Fruit fly (Drosophila melanogaster) whole organism, embryonic: ENCODE results near the gene CG3764.

Experiments
- Adf1 ChIP-seq: fragments of 200-800 bp; sonication (Bioruptor generic); IDR thresholded peaks from 2 replicates; pipeline ENCODE4 v1.3.6; 2022; ENCODE audit warnings: missing biosample characterization, missing genetic modification characterization
- Bteb2 ChIP-seq: fragments of 200-800 bp; sonication (Bioruptor generic); optimal IDR thresholded peaks from 2 replicates; lab custom pipeline; 2016; ENCODE audit warnings: missing biosample characterization, missing genetic modification characterization
- CG10209 ChIP-seq: fragments of 200-800 bp; sonication (Bioruptor generic); optimal IDR thresholded peaks from 3 replicates; lab custom pipeline; 2017; ENCODE audit warnings: missing biosample characterization, mild to moderate bottlenecking, missing genetic modification characterization, missing genetic modification reagents
- CG10565 ChIP-seq: fragments of 200-800 bp; sonication (Bioruptor generic); optimal IDR thresholded peaks from 3 replicates; lab custom pipeline; 2016; ENCODE audit warnings: missing biosample characterization, mild to moderate bottlenecking, missing genetic modification characterization
- CG11085 ChIP-seq: fragments of 200-800 bp; sonication (Bioruptor generic); IDR thresholded peaks from 2 replicates; pipeline ENCODE4 v1.3.6; 2022; ENCODE audit warnings: missing biosample characterization, missing genetic modification characterization
- CG11695 ChIP-seq: fragments of 200-800 bp; sonication (Bioruptor generic); IDR thresholded peaks from 3 replicates; pipeline ENCODE4 v1.3.6; 2022; ENCODE audit warnings: missing biosample characterization, missing genetic modification characterization
- CG12155 ChIP-seq: fragments of 200-800 bp; sonication (Bioruptor generic); optimal IDR thresholded peaks from 3 replicates; lab custom pipeline; 2016; ENCODE audit warnings: missing biosample characterization, missing genetic modification characterization
- CG12219 ChIP-seq: fragments of 200-800 bp; sonication (Bioruptor generic); optimal IDR thresholded peaks from 3 replicates; lab custom pipeline; 2018; ENCODE audit warnings: missing biosample characterization, mild to moderate bottlenecking, missing genetic modification characterization
- CG12659 ChIP-seq: fragments of 200-800 bp; sonication (Bioruptor generic); optimal IDR thresholded peaks from 3 replicates; lab custom pipeline; 2017; ENCODE audit warnings: mild to moderate bottlenecking, missing biosample characterization, missing genetic modification reagents, missing genetic modification characterization
- CG12769 ChIP-seq: fragments of 200-800 bp; sonication (Bioruptor generic); optimal IDR thresholded peaks from 2 replicates; lab custom pipeline; 2019; ENCODE audit warnings: missing biosample characterization, mild to moderate bottlenecking, missing genetic modification characterization, moderate library complexity
- CG12942 ChIP-seq: fragments of 200-800 bp; sonication (Bioruptor generic); optimal IDR thresholded peaks from 3 replicates; lab custom pipeline; 2016; ENCODE audit warnings: missing biosample characterization, missing genetic modification characterization
- CG18262 ChIP-seq: fragments of 200-800 bp; optimal IDR thresholded peaks from 3 replicates; lab custom pipeline; 2019; ENCODE audit warnings: missing biosample characterization, mild to moderate bottlenecking, missing genetic modification characterization, moderate library complexity
- CG18476 ChIP-seq: fragments of 200-800 bp; sonication (Bioruptor generic); optimal IDR thresholded peaks from 2 replicates; lab custom pipeline; 2016; ENCODE audit warnings: missing biosample characterization, mild to moderate bottlenecking, missing genetic modification characterization
- CG2678 ChIP-seq: fragments of 200-800 bp; sonication (Bioruptor generic); optimal IDR thresholded peaks from 3 replicates; lab custom pipeline; 2019; ENCODE audit warnings: missing biosample characterization, mild to moderate bottlenecking, missing genetic modification characterization, moderate library complexity
- CG2889 ChIP-seq: fragments of 200-800 bp; sonication (Bioruptor generic); IDR thresholded peaks from 3 replicates; pipeline ENCODE4 v1.3.6; 2022; ENCODE audit warnings: missing biosample characterization, missing genetic modification characterization
- CG32772 ChIP-seq: fragments of 200-800 bp; sonication (Bioruptor generic); IDR thresholded peaks from 2 replicates; pipeline ENCODE4 v1.3.6; 2022; ENCODE audit warnings: missing biosample characterization, missing genetic modification characterization
- CG3281 ChIP-seq: fragments of 200-800 bp; sonication (Bioruptor generic); optimal IDR thresholded peaks from 3 replicates; lab custom pipeline; 2017; ENCODE audit warnings: missing biosample characterization, mild to moderate bottlenecking, missing genetic modification characterization
- CG6175 ChIP-seq: fragments of 200-800 bp; sonication (Bioruptor generic); IDR thresholded peaks from 3 replicates; pipeline ENCODE4 v1.3.6; 2022; ENCODE audit warnings: missing biosample characterization, missing genetic modification characterization
- CG6654 ChIP-seq: fragments of 200-800 bp; sonication (Bioruptor generic); optimal IDR thresholded peaks from 2 replicates; lab custom pipeline; 2017; ENCODE audit warnings: missing biosample characterization, mild to moderate bottlenecking, missing genetic modification characterization
- CG6854 ChIP-seq: fragments of 200-800 bp; sonication (Bioruptor generic); optimal IDR thresholded peaks from 3 replicates; lab custom pipeline; 2017; ENCODE audit warnings: missing biosample characterization, mild to moderate bottlenecking, missing genetic modification characterization
- CG7372 ChIP-seq: fragments of 200-800 bp; sonication (Bioruptor generic); IDR thresholded peaks from 2 replicates; pipeline ENCODE4 v1.3.6; 2022; ENCODE audit warnings: missing biosample characterization, missing genetic modification characterization
- CG7839 ChIP-seq: fragments of 200-800 bp; sonication (Bioruptor generic); optimal IDR thresholded peaks from 3 replicates; lab custom pipeline; 2018; ENCODE audit warnings: missing biosample characterization, mild to moderate bottlenecking, missing genetic modification characterization, moderate library complexity
- CG9727 ChIP-seq: fragments of 200-800 bp; sonication (Bioruptor generic); optimal IDR thresholded peaks from 3 replicates; lab custom pipeline; 2017; ENCODE audit warnings: missing biosample characterization, mild to moderate bottlenecking, missing genetic modification characterization
- CG9876 ChIP-seq: fragments of 200-800 bp; sonication (Bioruptor generic); optimal IDR thresholded peaks from 2 replicates; lab custom pipeline; 2016; ENCODE audit warnings: missing biosample characterization, missing genetic modification characterization
- E2f2 ChIP-seq: fragments of 200-800 bp; sonication (Bioruptor generic); IDR thresholded peaks from 2 replicates; pipeline ENCODE4 v1.3.6; 2022; ENCODE audit warnings: missing biosample characterization, missing genetic modification characterization
- Gug ChIP-seq: fragments of 200-800 bp; sonication (Bioruptor generic); IDR thresholded peaks from 4 replicates; pipeline ENCODE4 v1.3.6; 2022; ENCODE audit warnings: missing biosample characterization, missing genetic modification characterization
- Hey ChIP-seq: fragments of 200-800 bp; sonication (Bioruptor generic); optimal IDR thresholded peaks from 3 replicates; lab custom pipeline; 2018; ENCODE audit warnings: missing biosample characterization, mild to moderate bottlenecking, missing genetic modification characterization
- Mad ChIP-seq: fragments of 200-800 bp; sonication (Bioruptor generic); optimal IDR thresholded peaks from 2 replicates; lab custom pipeline; 2016; ENCODE audit warnings: missing biosample characterization, missing genetic modification characterization
- NfI ChIP-seq: fragments of 200-800 bp; sonication (Bioruptor generic); optimal IDR thresholded peaks from 3 replicates; lab custom pipeline; 2018; ENCODE audit warnings: missing biosample characterization, mild to moderate bottlenecking, missing genetic modification characterization, moderate library complexity
- Poxn ChIP-seq: fragments of 200-800 bp; sonication (Bioruptor generic); IDR thresholded peaks from 2 replicates; pipeline ENCODE4 v1.3.6; 2022; ENCODE audit warnings: missing biosample characterization, missing genetic modification characterization
- Rfx ChIP-seq: fragments of 200-800 bp; sonication (Bioruptor generic); IDR thresholded peaks from 2 replicates; pipeline ENCODE4 v1.3.6; 2022; ENCODE audit warnings: missing biosample characterization, missing genetic modification characterization
- Ssrp ChIP-seq: fragments of 200-800 bp; sonication (Bioruptor generic); optimal IDR thresholded peaks from 2 replicates; lab custom pipeline; 2018; ENCODE audit warnings: missing biosample characterization, mild to moderate bottlenecking, missing genetic modification characterization, moderate library complexity
- Xrp1 ChIP-seq: fragments of 200-800 bp; sonication (Bioruptor generic); IDR thresholded peaks from 2 replicates; pipeline ENCODE4 v1.3.6; 2022; ENCODE audit warnings: missing biosample characterization, missing genetic modification characterization
- ash1 ChIP-seq: fragments of 200-800 bp; sonication (Bioruptor generic); optimal IDR thresholded peaks from 2 replicates; lab custom pipeline; 2018; ENCODE audit warnings: missing biosample characterization, mild to moderate bottlenecking, missing genetic modification characterization
- az2 ChIP-seq: fragments of 200-800 bp; sonication (Bioruptor generic); optimal IDR thresholded peaks from 3 replicates; lab custom pipeline; 2016; ENCODE audit warnings: missing biosample characterization, missing genetic modification characterization
- caup ChIP-seq: fragments of 200-800 bp; sonication (Bioruptor generic); optimal IDR thresholded peaks from 3 replicates; lab custom pipeline; 2017; ENCODE audit warnings: missing biosample characterization, mild to moderate bottlenecking, missing genetic modification characterization, moderate library complexity; ENCODE audit not compliant: severe bottlenecking
- dmrt11E ChIP-seq: fragments of 200-800 bp; sonication (Bioruptor generic); optimal IDR thresholded peaks from 3 replicates; lab custom pipeline; 2018; ENCODE audit warnings: missing biosample characterization, mild to moderate bottlenecking, missing genetic modification characterization, moderate library complexity
- dmrt99B ChIP-seq: fragments of 200-800 bp; sonication (Bioruptor generic); optimal IDR thresholded peaks from 2 replicates; lab custom pipeline; 2018; ENCODE audit warnings: missing biosample characterization, mild to moderate bottlenecking, missing genetic modification characterization, moderate library complexity
- dpn ChIP-seq, 2 experiments: fragments of 200-800 bp; sonication (Bioruptor generic); optimal IDR thresholded peaks; 3 replicates each; lab custom pipeline; 2016; ENCODE audit warnings: missing biosample characterization in 2 of 2, missing genetic modification characterization in 2 of 2
- ind ChIP-seq: fragments of 200-800 bp; sonication (Bioruptor generic); optimal IDR thresholded peaks from 3 replicates; lab custom pipeline; 2016; ENCODE audit warnings: missing biosample characterization, missing genetic modification characterization
- kah ChIP-seq: fragments of 200-800 bp; sonication (Bioruptor generic); optimal IDR thresholded peaks from 2 replicates; lab custom pipeline; 2018; ENCODE audit warnings: missing biosample characterization, mild to moderate bottlenecking, missing genetic modification characterization
- lbe ChIP-seq: fragments of 200-800 bp; sonication (Bioruptor generic); optimal IDR thresholded peaks from 2 replicates; lab custom pipeline; 2016; ENCODE audit warnings: missing biosample characterization, mild to moderate bottlenecking, missing genetic modification characterization
- lmd ChIP-seq: fragments of 200-800 bp; sonication (Bioruptor generic); IDR thresholded peaks from 2 replicates; pipeline ENCODE4 v1.3.6; 2022; ENCODE audit warnings: missing biosample characterization, missing genetic modification characterization
- mirr ChIP-seq: fragments of 200-800 bp; sonication (Bioruptor generic); optimal IDR thresholded peaks from 3 replicates; lab custom pipeline; 2018; ENCODE audit warnings: missing biosample characterization, mild to moderate bottlenecking, missing genetic modification characterization
- nau ChIP-seq: fragments of 200-800 bp; sonication (Bioruptor generic); optimal IDR thresholded peaks from 3 replicates; lab custom pipeline; 2017; ENCODE audit warnings: missing biosample characterization, mild to moderate bottlenecking, missing genetic modification characterization, missing genetic modification reagents
- nom ChIP-seq: fragments of 200-800 bp; sonication (Bioruptor generic); optimal IDR thresholded peaks from 2 replicates; lab custom pipeline; 2017; ENCODE audit warnings: missing biosample characterization, missing genetic modification characterization, mild to moderate bottlenecking, moderate library complexity, missing genetic modification reagents
- phol ChIP-seq: fragments of 200-800 bp; sonication (Bioruptor generic); optimal IDR thresholded peaks from 3 replicates; lab custom pipeline; 2018; ENCODE audit warnings: missing biosample characterization, mild to moderate bottlenecking, missing genetic modification characterization, moderate library complexity
- ranshi ChIP-seq: fragments of 200-800 bp; sonication (Bioruptor generic); IDR thresholded peaks from 2 replicates; pipeline ENCODE4 v1.3.6; 2022; ENCODE audit warnings: missing biosample characterization, missing genetic modification characterization
- shn ChIP-seq: fragments of 200-800 bp; sonication (Bioruptor generic); optimal IDR thresholded peaks from 3 replicates; lab custom pipeline; 2016; ENCODE audit warnings: missing biosample characterization, missing genetic modification characterization
- unpg ChIP-seq: fragments of 200-800 bp; sonication (Bioruptor generic); optimal IDR thresholded peaks from 3 replicates; lab custom pipeline; 2018; ENCODE audit warnings: missing biosample characterization, mild to moderate bottlenecking, missing genetic modification characterization, moderate library complexity

CG3764 gene

DNA sequence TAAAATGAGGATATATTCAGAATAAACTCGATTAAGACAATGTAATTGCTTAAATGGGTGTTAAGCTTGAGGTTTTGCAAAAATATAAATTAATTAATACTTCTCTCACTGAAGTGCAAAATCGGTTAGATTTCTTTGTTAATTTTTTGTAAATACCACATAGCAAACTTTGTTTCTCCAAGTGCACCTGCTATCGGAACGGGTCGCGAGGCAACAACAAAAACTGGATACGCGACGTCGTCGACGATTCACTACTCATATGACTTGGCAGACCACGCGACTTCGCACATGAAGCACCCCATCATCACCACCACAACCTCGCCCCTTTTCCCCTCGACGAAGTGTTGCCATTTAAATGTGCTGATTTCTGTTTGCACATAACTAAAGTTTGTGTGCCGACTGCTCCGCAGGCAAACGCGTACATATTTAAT is 5.3 kb downstream of the CG3764 start (continued):
- 0 out of 2 replicates have a peak, but pooled peaks have one; percentile 5 for TF ChIP-seq CG7372 (GFP tag; lab: Robert Waterston, UW)
- TF ChIP-seq CG10209 (GFP tag; lab: Kevin White, UChicago): peak; percentile 26
- no peak for TF ChIP-seq dmrt11E (tag; lab: Kevin White, UChicago)
- peak; percentile 19 for TF ChIP-seq lbe (GFP tag; lab: Kevin White, UChicago)
- TF ChIP-seq Poxn: no peak
- peak; percentile 11 for TF ChIP-seq nom (GFP tag; lab: Kevin White, UChicago)
- TF ChIP-seq CG6175 (GFP tag; lab: Robert Waterston, UW): peak; percentile 36; the same call in 1 of the 3 replicates
- TF ChIP-seq lmd (GFP tag; lab: Robert Waterston, UW): peak; percentile 56; the same call in 1 of the 2 replicates
- peak; percentile 36; the same call in 1 of the 2 replicates for TF ChIP-seq Adf1 (GFP tag; lab: Robert Waterston, UW)
- TF ChIP-seq CG18262 (tag; lab: Kevin White, UChicago): peak; percentile 28
- TF ChIP-seq CG6654 (GFP tag; lab: Kevin White, UChicago): no peak
- TF ChIP-seq dpn (GFP tag; optimal IDR thresholded peaks at IDR 0.05; lab: Kevin White, UChicago): peak in 1 of 2 experiments; percentile 4
- peak; percentile 28 for TF ChIP-seq Hey (tag; lab: Kevin White, UChicago)
- peak; percentile 3 for TF ChIP-seq az2
- TF ChIP-seq CG11695: peak; percentile 34; the same call in 1 of the 3 replicates
- TF ChIP-seq Bteb2 (GFP tag; lab: Kevin White, UChicago): peak; percentile 23
- no peak for TF ChIP-seq CG2889 (GFP tag; lab: Robert Waterston, UW)
- TF ChIP-seq mirr (GFP tag; lab: Kevin White, UChicago): peak; percentile 72
- TF ChIP-seq Ssrp (tag; lab: Kevin White, UChicago): peak; percentile 8
- TF ChIP-seq Gug (GFP tag; lab: Robert Waterston, UW): peak; percentile 37; the same call in 2 of the 4 replicates
- TF ChIP-seq caup: peak; percentile 2
- TF ChIP-seq CG11085 (GFP tag; lab: Robert Waterston, UW): peak; percentile 15; the same call in 1 of the 2 replicates
- no peak for TF ChIP-seq CG12219 (GFP tag; lab: Kevin White, UChicago)
- TF ChIP-seq E2f2 (GFP tag; lab: Robert Waterston, UW): peak; percentile 26; the same call in 1 of the 2 replicates
- TF ChIP-seq dmrt99B (tag; lab: Kevin White, UChicago): peak; percentile 26
- peak; percentile 35; the same call in 1 of the 2 replicates for TF ChIP-seq Xrp1 (GFP tag; lab: Robert Waterston, UW)
- 0 out of 2 replicates have a peak, but pooled peaks have one; percentile 36 for TF ChIP-seq CG32772 (GFP tag; lab: Robert Waterston, UW)
- TF ChIP-seq ind (GFP tag; lab: Kevin White, UChicago): peak; percentile 15
- peak; percentile 31 for TF ChIP-seq CG12769 (tag; lab: Kevin White, UChicago)
- TF ChIP-seq Mad (GFP tag; lab: Kevin White, UChicago): no peak
- peak; percentile 28 for TF ChIP-seq phol (tag; lab: Kevin White, UChicago)
- TF ChIP-seq CG6854 (GFP tag; lab: Kevin White, UChicago): peak; percentile 1
- TF ChIP-seq CG12659 (GFP tag; lab: Kevin White, UChicago): peak; percentile 11
- peak; percentile 7 for TF ChIP-seq CG3281 (GFP tag; lab: Kevin White, UChicago)
- TF ChIP-seq nau (GFP tag; lab: Kevin White, UChicago): no peak
- TF ChIP-seq shn: no peak
- peak; percentile 42 for TF ChIP-seq unpg
- TF ChIP-seq NfI: peak; percentile 22
- peak; percentile 19 for TF ChIP-seq ash1 (GFP tag; lab: Kevin White, UChicago)
- no peak for TF ChIP-seq CG9876 (GFP tag; lab: Kevin White, UChicago)
- peak; percentile 16; the same call in 1 of the 2 replicates for TF ChIP-seq ranshi
- peak; percentile 40 for TF ChIP-seq CG2678 (tag; lab: Kevin White, UChicago)
- no peak for TF ChIP-seq kah
- no peak for TF ChIP-seq CG10565 (GFP tag; lab: Kevin White, UChicago)
- TF ChIP-seq CG9727 (GFP tag; lab: Kevin White, UChicago): peak; percentile 7
- TF ChIP-seq CG12942 (GFP tag; lab: Kevin White, UChicago): no peak
- TF ChIP-seq Rfx (GFP tag; lab: Robert Waterston, UW): peak; percentile 69
- TF ChIP-seq CG18476 (GFP tag; lab: Kevin White, UChicago): no peak
- TF ChIP-seq CG12155: peak; percentile 9
- TF ChIP-seq CG7839 (tag; lab: Kevin White, UChicago): peak; percentile 46
